Fruit fly (Drosophila melanogaster): ENCODE data around the gene eIF2alpha.

DNA sequence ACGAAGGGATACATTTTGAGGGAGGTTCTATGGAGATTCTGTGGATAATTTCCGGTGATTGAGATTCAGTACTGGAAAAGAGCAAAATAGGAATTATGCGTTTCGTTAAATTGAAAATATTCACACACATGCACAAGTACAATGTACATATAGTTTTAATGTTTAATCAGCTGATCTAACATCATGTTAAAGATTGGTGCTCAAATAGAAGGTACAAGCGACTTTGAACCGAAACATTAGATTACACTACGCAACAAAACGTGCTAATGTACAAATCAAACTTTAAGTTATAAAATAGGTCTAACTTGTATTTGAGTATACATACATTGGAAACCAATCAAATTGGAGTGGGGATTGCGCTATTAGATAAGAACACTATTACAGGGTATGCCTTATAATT lies 26.7 kb downstream of the eIF2alpha start:
- TF ChIP-seq Blimp-1 (GFP tag; optimal IDR thresholded peaks at IDR 0.05) (no peak), Gug (GFP tag; IDR thresholded peaks at IDR 0.05) (no peak), salr (GFP tag; optimal IDR thresholded peaks at IDR 0.05) (no peak), CG15336 (GFP tag; IDR thresholded peaks at IDR 0.05) (no peak)

Measured in whole organism, prepupa.